Fruit fly (Drosophila melanogaster) whole organism, pupa: Measurements from ENCODE around the gene Ucp4B.

Source experiments
- CG10348 ChIP-seq: fragments of 200-800 bp; sonication (Bioruptor generic); IDR thresholded peaks from 2 replicates; pipeline ENCODE4 v1.3.6; 2022; ENCODE audit warnings: missing biosample characterization, missing genetic modification characterization
- CG12605 ChIP-seq: fragments of 200-800 bp; sonication (Bioruptor generic); IDR thresholded peaks from 2 replicates; pipeline ENCODE4 v1.3.6; 2022; ENCODE audit warnings: missing biosample characterization, missing genetic modification characterization
- CG14655 ChIP-seq: fragments of 200-800 bp; sonication (Bioruptor generic); optimal IDR thresholded peaks from 3 replicates; lab custom pipeline; 2017; ENCODE audit warnings: mild to moderate bottlenecking, missing biosample characterization, missing genetic modification reagents, missing genetic modification characterization
- CG15710 ChIP-seq: fragments of 200-800 bp; sonication (Bioruptor generic); optimal IDR thresholded peaks from 2 replicates; lab custom pipeline; 2018; ENCODE audit warnings: missing biosample characterization, mild to moderate bottlenecking, missing genetic modification characterization, moderate library complexity
- CG34367 ChIP-seq: fragments of 200-800 bp; sonication (Bioruptor generic); optimal IDR thresholded peaks from 2 replicates; lab custom pipeline; 2018; ENCODE audit warnings: missing biosample characterization, mild to moderate bottlenecking, missing genetic modification characterization
- CG4496 ChIP-seq: fragments of 200-800 bp; sonication (Bioruptor generic); IDR thresholded peaks from 3 replicates; pipeline ENCODE4 v1.3.6; 2022; ENCODE audit warnings: missing biosample characterization, missing genetic modification characterization
- D1 ChIP-seq: fragments of 200-800 bp; sonication (Bioruptor generic); optimal IDR thresholded peaks from 2 replicates; lab custom pipeline; 2018; ENCODE audit warnings: missing biosample characterization, mild to moderate bottlenecking, missing genetic modification characterization, moderate library complexity
- EcR ChIP-seq: fragments of 200-800 bp; sonication (Bioruptor generic); optimal IDR thresholded peaks from 3 replicates; lab custom pipeline; 2019; ENCODE audit warnings: missing biosample characterization, missing genetic modification characterization, mild to moderate bottlenecking, moderate library complexity, missing genetic modification reagents
- Pif1B ChIP-seq: fragments of 200-800 bp; sonication (Bioruptor generic); optimal IDR thresholded peaks from 3 replicates; lab custom pipeline; 2016; ENCODE audit warnings: missing biosample characterization, missing genetic modification characterization
- fd96Ca ChIP-seq: fragments of 200-800 bp; sonication (Bioruptor generic); IDR thresholded peaks from 3 replicates; pipeline ENCODE4 v1.3.6; 2022; ENCODE audit warnings: missing biosample characterization, missing genetic modification characterization
- gl ChIP-seq: fragments of 200-800 bp; sonication (Bioruptor generic); optimal IDR thresholded peaks from 2 replicates; lab custom pipeline; 2018; ENCODE audit warnings: missing biosample characterization, mild to moderate bottlenecking, missing genetic modification characterization

DNA sequence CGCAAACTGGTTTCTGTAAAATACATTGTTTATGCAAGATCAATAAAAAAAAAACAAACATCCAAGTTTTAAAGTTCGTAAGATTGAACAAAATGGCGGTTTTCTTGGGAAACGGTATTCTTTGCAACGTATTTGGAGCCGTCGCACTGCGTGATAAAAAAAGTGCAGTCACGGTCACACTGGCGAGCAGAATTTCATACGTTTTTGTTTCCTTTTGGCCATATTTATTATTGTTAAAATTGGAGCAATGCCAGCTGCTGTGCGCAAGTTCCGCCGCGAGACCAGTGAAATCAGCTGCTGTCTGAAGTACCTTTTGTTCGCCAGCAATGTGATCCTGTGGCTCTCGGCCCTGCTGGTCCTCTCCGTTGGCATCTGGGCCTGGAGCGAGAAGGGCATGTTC is 30.4 kb downstream of the Ucp4B start, which contains the start of gene Tsp26A:
- no peak for TF ChIP-seq gl (tag; lab: Kevin White, UChicago)
- TF ChIP-seq fd96Ca: no peak
- no peak for TF ChIP-seq CG4496 (GFP tag; lab: Robert Waterston, UW)
- TF ChIP-seq CG34367 (tag; lab: Kevin White, UChicago): no peak
- TF ChIP-seq CG15710 (tag; lab: Kevin White, UChicago): no peak
- TF ChIP-seq CG10348: no peak
- no peak for TF ChIP-seq EcR (GFP tag; lab: Kevin White, UChicago)
- no peak for TF ChIP-seq D1
- no peak for TF ChIP-seq Pif1B (GFP tag; lab: Kevin White, UChicago)
- no peak for TF ChIP-seq CG14655 (GFP tag; lab: Kevin White, UChicago)
- no peak for TF ChIP-seq CG12605 (GFP tag; lab: Robert Waterston, UW)
